Worm (Caenorhabditis elegans): Measurements from ENCODE around the gene mks-2.

Gene mks-2

ce11 chrII:6248503-6248902 is 29.3 kb upstream of the mks-2 start (continued):
- TF ChIP-seq lin-15B (tag; optimal IDR thresholded peaks at IDR 0.05), result no peak
- no peak for TF ChIP-seq fkh-4 (tag; optimal IDR thresholded peaks at IDR 0.05; ENCODE audit: borderline replicate concordance)
- no peak for TF ChIP-seq lin-14 (GFP tag; optimal IDR thresholded peaks at IDR 0.05)
- no peak for TF ChIP-seq unc-62 (GFP tag; optimal IDR thresholded peaks at IDR 0.05)
- TF ChIP-seq aly-2 (tag; optimal IDR thresholded peaks at IDR 0.05), result peak; percentile 10
- no peak for TF ChIP-seq efl-3 (GFP tag; optimal IDR thresholded peaks at IDR 0.05)
- no peak for TF ChIP-seq hlh-17 (GFP tag; optimal IDR thresholded peaks at IDR 0.05; ENCODE audit: borderline replicate concordance)
- peak; percentile 20 for TF ChIP-seq xbp-1 (tag; optimal IDR thresholded peaks at IDR 0.05)
- no peak for TF ChIP-seq nhr-76 (tag; optimal IDR thresholded peaks at IDR 0.05)
- TF ChIP-seq tlp-1 (tag; optimal IDR thresholded peaks at IDR 0.05), result no peak
- TF ChIP-seq mep-1 (tag; optimal IDR thresholded peaks at IDR 0.05), result peak; percentile 71
- no peak for TF ChIP-seq sptf-1 (tag; optimal IDR thresholded peaks at IDR 0.05)
- TF ChIP-seq unc-98 (GFP tag; IDR thresholded peaks at IDR 0.05), result no peak
- no peak for TF ChIP-seq ztf-11 (tag; optimal IDR thresholded peaks at IDR 0.05)
- TF ChIP-seq F16B12.6 (tag; optimal IDR thresholded peaks at IDR 0.05), result no peak
- TF ChIP-seq swsn-7 (tag; optimal IDR thresholded peaks at IDR 0.05), result peak; percentile 58
- no peak for TF ChIP-seq C04F5.9 (tag; optimal IDR thresholded peaks at IDR 0.05)
- no peak for TF ChIP-seq Y116A8C.19 (tag; optimal IDR thresholded peaks at IDR 0.05; ENCODE audit: borderline replicate concordance)
- TF ChIP-seq ceh-63 (GFP tag; optimal IDR thresholded peaks at IDR 0.05), result no peak
- no peak for TF ChIP-seq egl-13 (tag; optimal IDR thresholded peaks at IDR 0.05)
- TF ChIP-seq elt-3 (tag; optimal IDR thresholded peaks at IDR 0.05), result peak in 1 of 6 experiments; percentile 10
- no peak for TF ChIP-seq isw-1 (GFP tag; IDR thresholded peaks at IDR 0.05)
- no peak for TF ChIP-seq pqm-1 (tag; optimal IDR thresholded peaks at IDR 0.05)
- TF ChIP-seq fos-1 (tag; optimal IDR thresholded peaks at IDR 0.05), result peak; percentile 10
- TF ChIP-seq nhr-20 (tag; optimal IDR thresholded peaks at IDR 0.05), result peak; percentile 45
- no peak for TF ChIP-seq zip-4 (GFP tag; optimal IDR thresholded peaks at IDR 0.05)
- TF ChIP-seq nhr-90 (tag; optimal IDR thresholded peaks at IDR 0.05; ENCODE audit: poor library complexity), result peak; percentile 64
- TF ChIP-seq nhr-11 (tag; optimal IDR thresholded peaks at IDR 0.05), result no peak
- no peak for TF ChIP-seq nhr-12 (tag; optimal IDR thresholded peaks at IDR 0.05)
- peak; percentile 8 to 60 for TF ChIP-seq lsy-2 (tag; optimal IDR thresholded peaks at IDR 0.05)
- no peak for TF ChIP-seq lin-13 (GFP tag; optimal IDR thresholded peaks at IDR 0.05)

- no peak for TF ChIP-seq nhr-84 (tag; optimal IDR thresholded peaks at IDR 0.05)
- TF ChIP-seq egl-27 (tag; optimal IDR thresholded peaks at IDR 0.05), result no peak
- no peak for TF ChIP-seq ceh-82 (tag; optimal IDR thresholded peaks at IDR 0.05)
- no peak for TF ChIP-seq efl-1 (optimal IDR thresholded peaks at IDR 0.05)
- TF ChIP-seq efl-1 (GFP tag; optimal IDR thresholded peaks at IDR 0.05 in 1 of 2), result peak in 1 of 2 experiments; percentile 56
Observed at ce11 chrII:6248029-6248428, 28.8 kb upstream of the mks-2 start.

ce11 chrII:6247011-6247410 is 27.8 kb upstream of the mks-2 start, which contains the start of gene T24H7.2:
TSS of gene T24H7.2 (plus strand) at chrII:6247311.
- TF ChIP-seq C34B4.2 (tag; optimal IDR thresholded peaks at IDR 0.05) (no peak), ama-1 (optimal IDR thresholded peaks at IDR 0.05) (no peak), rnt-1 (tag; optimal IDR thresholded peaks at IDR 0.05) (no peak), unc-62 (GFP tag; optimal IDR thresholded peaks at IDR 0.05) (no peak)

- TF ChIP-seq sox-4 (tag; optimal IDR thresholded peaks at IDR 0.05), result no peak
- no peak for TF ChIP-seq efl-1 (optimal IDR thresholded peaks at IDR 0.05)
- peak in 1 of 2 experiments; percentile 30 for TF ChIP-seq efl-1 (GFP tag; optimal IDR thresholded peaks at IDR 0.05 in 1 of 2)
Observed at ce11 chrII:6246054-6246453, 26.8 kb upstream of the mks-2 start, which contains the start of gene lelo-1. TSS of gene lelo-1 (plus strand) at chrII:6246354.
